In the genomic region with DNA sequence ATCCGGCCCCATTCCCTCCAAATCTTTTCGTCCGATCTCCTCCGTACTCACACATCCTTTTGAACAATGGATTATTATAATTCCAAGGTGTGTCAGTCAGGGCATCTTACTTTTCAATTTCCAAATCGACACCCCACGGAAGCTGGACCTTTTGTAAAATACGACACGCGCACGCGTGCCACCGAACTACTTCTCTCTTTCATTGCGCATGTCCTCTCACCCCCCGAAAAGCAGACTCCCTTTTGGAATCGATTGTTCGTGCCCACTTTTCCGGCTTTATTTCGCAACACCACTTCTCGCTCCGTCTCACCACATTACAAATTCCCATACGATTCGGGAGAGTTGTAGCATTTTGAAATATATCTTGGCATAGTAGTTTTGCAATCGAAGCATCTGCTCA, we compare ENCODE assay signal across 4 worm cellular contexts.
A peak's percentile ranks its signal among the peaks of the same experiment; 100 is the strongest.
TF ChIP-seq lines count a peak whose summit lies in the region.

No protein-coding gene starts in this region.

TF ChIP-seq in whole organism, L1 larva, 84 proteins besides CTCF, POLR2A, EP300 and RAD21 (continued from another document):
- no peak for TF ChIP-seq lir-3 (tag; optimal IDR thresholded peaks at IDR 0.05; lab: Kevin White, UChicago; ENCODE audit: poor library complexity)
- TF ChIP-seq elt-2 (tag; optimal IDR thresholded peaks at IDR 0.05; lab: Kevin White, UChicago) = no peak
- no peak for TF ChIP-seq unc-30 (tag; optimal IDR thresholded peaks at IDR 0.05; lab: Kevin White, UChicago)
- peak; percentile 23 for TF ChIP-seq unc-86 (tag; optimal IDR thresholded peaks at IDR 0.05; lab: Kevin White, UChicago)
- TF ChIP-seq nhr-47 (tag; optimal IDR thresholded peaks at IDR 0.05; lab: Kevin White, UChicago) = peak; percentile 8
- TF ChIP-seq skn-1 (tag; optimal IDR thresholded peaks at IDR 0.05; lab: Kevin White, UChicago) = peak; percentile 41
- TF ChIP-seq fkh-10 (GFP tag; optimal IDR thresholded peaks at IDR 0.05; lab: Kevin White, UChicago) = no peak
- no peak for TF ChIP-seq ets-5 (GFP tag; IDR thresholded peaks at IDR 0.05; lab: Robert Waterston, UW)
- TF ChIP-seq sup-37 (GFP tag; optimal IDR thresholded peaks at IDR 0.05; lab: Kevin White, UChicago) = no peak
- TF ChIP-seq egl-27 (tag; optimal IDR thresholded peaks at IDR 0.05; lab: Kevin White, UChicago) = no peak
- TF ChIP-seq lsy-2 (tag; optimal IDR thresholded peaks at IDR 0.05; lab: Kevin White, UChicago) = peak in 1 of 2 experiments; percentile 60
- TF ChIP-seq swsn-7 (tag; optimal IDR thresholded peaks at IDR 0.05; lab: Kevin White, UChicago) = no peak
- peak in 1 of 3 experiments; percentile 67 for TF ChIP-seq ceh-82 (tag; optimal IDR thresholded peaks at IDR 0.05; lab: Kevin White, UChicago)
- no peak for TF ChIP-seq F16B12.6 (tag; optimal IDR thresholded peaks at IDR 0.05; lab: Kevin White, UChicago)
- no peak for TF ChIP-seq isw-1 (GFP tag; IDR thresholded peaks at IDR 0.05; lab: Robert Waterston, UW)
- no peak for TF ChIP-seq tbx-2 (tag; optimal IDR thresholded peaks at IDR 0.05; lab: Kevin White, UChicago)
- TF ChIP-seq zag-1 (tag; optimal IDR thresholded peaks at IDR 0.05; lab: Kevin White, UChicago) = no peak
- TF ChIP-seq lin-39 (tag; optimal IDR thresholded peaks at IDR 0.05; lab: Kevin White, UChicago) = no peak
- TF ChIP-seq fkh-8 (tag; optimal IDR thresholded peaks at IDR 0.05; lab: Kevin White, UChicago) = peak; percentile 39
- TF ChIP-seq hpl-2 (GFP tag; optimal IDR thresholded peaks at IDR 0.05; lab: Kevin White, UChicago) = no peak
- no peak for TF ChIP-seq hlh-17 (GFP tag; optimal IDR thresholded peaks at IDR 0.05; lab: Kevin White, UChicago; ENCODE audit: borderline replicate concordance)
- TF ChIP-seq ztf-4 (tag; optimal IDR thresholded peaks at IDR 0.05; lab: Kevin White, UChicago) = no peak
- no peak for TF ChIP-seq grh-1 (GFP tag; IDR thresholded peaks at IDR 0.05; lab: Robert Waterston, UW)
- TF ChIP-seq mep-1 (tag; optimal IDR thresholded peaks at IDR 0.05; lab: Kevin White, UChicago) = peak; percentile 7
- no peak for TF ChIP-seq ceh-88 (GFP tag; IDR thresholded peaks at IDR 0.05; lab: Robert Waterston, UW)
- no peak for TF ChIP-seq ceh-90 (tag; optimal IDR thresholded peaks at IDR 0.05; lab: Kevin White, UChicago)
- TF ChIP-seq unc-62 (GFP tag; optimal IDR thresholded peaks at IDR 0.05; lab: Kevin White, UChicago) = no peak
- TF ChIP-seq ces-1 (GFP tag; optimal IDR thresholded peaks at IDR 0.05; lab: Kevin White, UChicago) = no peak
- no peak for TF ChIP-seq xbp-1 (tag; optimal IDR thresholded peaks at IDR 0.05; lab: Kevin White, UChicago)
- TF ChIP-seq elt-3 (tag; optimal IDR thresholded peaks at IDR 0.05; lab: Kevin White, UChicago) = no peak
- TF ChIP-seq nhr-19 (GFP tag; conservative IDR thresholded peaks at IDR 0.05; lab: Robert Waterston, UW) = no peak
- peak; percentile 68 for TF ChIP-seq zip-4 (GFP tag; optimal IDR thresholded peaks at IDR 0.05; lab: Kevin White, UChicago)
- no peak for TF ChIP-seq tlp-1 (tag; optimal IDR thresholded peaks at IDR 0.05; lab: Kevin White, UChicago)

TF ChIP-seq in whole organism, L2 larva, 48 proteins besides CTCF, POLR2A, EP300 and RAD21 (continued from another document):
- peak in 1 of 2 experiments; percentile 14 for TF ChIP-seq mdl-1 (tag; optimal IDR thresholded peaks at IDR 0.05; lab: Kevin White, UChicago)
- no peak for TF ChIP-seq crh-2 (tag; optimal IDR thresholded peaks at IDR 0.05; lab: Kevin White, UChicago)
- TF ChIP-seq unc-55 (GFP tag; optimal IDR thresholded peaks at IDR 0.05; lab: Kevin White, UChicago) = peak; percentile 84
- TF ChIP-seq snpc-4 (tag; optimal IDR thresholded peaks at IDR 0.05; lab: Kevin White, UChicago) = peak; percentile 1
- TF ChIP-seq sem-4 (tag; optimal IDR thresholded peaks at IDR 0.05; lab: Kevin White, UChicago) = peak; percentile 20
- TF ChIP-seq lsy-2 (tag; optimal IDR thresholded peaks at IDR 0.05; lab: Kevin White, UChicago) = peak; percentile 30 to 56
- TF ChIP-seq C34F6.9 (tag; optimal IDR thresholded peaks at IDR 0.05; lab: Kevin White, UChicago) = peak; percentile 61
- peak; percentile 23 for TF ChIP-seq sma-9 (GFP tag; optimal IDR thresholded peaks at IDR 0.05; lab: Kevin White, UChicago)
- no peak for TF ChIP-seq sma-9 (tag; optimal IDR thresholded peaks at IDR 0.05; lab: Kevin White, UChicago)
- no peak for TF ChIP-seq lin-39 (tag; optimal IDR thresholded peaks at IDR 0.05; lab: Kevin White, UChicago)
- peak; percentile 23 for TF ChIP-seq nhr-129 (tag; optimal IDR thresholded peaks at IDR 0.05; lab: Kevin White, UChicago)

TF ChIP-seq in whole organism, L3 larva, 47 proteins besides CTCF, POLR2A, EP300 and RAD21 (continued from another document):
- peak; percentile 21 for TF ChIP-seq egl-5 (tag; optimal IDR thresholded peaks at IDR 0.05; lab: Kevin White, UChicago)
- TF ChIP-seq hmg-11 (tag; optimal IDR thresholded peaks at IDR 0.05; lab: Kevin White, UChicago) = peak; percentile 21
- peak; percentile 21 for TF ChIP-seq fkh-10 (GFP tag; optimal IDR thresholded peaks at IDR 0.05; lab: Kevin White, UChicago)
- no peak for TF ChIP-seq zag-1 (tag; optimal IDR thresholded peaks at IDR 0.05; lab: Kevin White, UChicago)
- peak; percentile 48 for TF ChIP-seq nfya-1 (tag; optimal IDR thresholded peaks at IDR 0.05; lab: Kevin White, UChicago; ENCODE audit: insufficient read depth)
- TF ChIP-seq nhr-77 (tag; optimal IDR thresholded peaks at IDR 0.05; lab: Kevin White, UChicago) = no peak
TF ChIP-seq in whole organism, L3 larva: peak in this region for 6.

TF ChIP-seq in whole organism, L4 larva, 104 proteins besides CTCF, POLR2A, EP300 and RAD21 (continued from another document):
- TF ChIP-seq hmg-1.1 (GFP tag; IDR thresholded peaks at IDR 0.05; lab: Robert Waterston, UW) = peak; percentile 64
- no peak for TF ChIP-seq lim-7 (GFP tag; IDR thresholded peaks at IDR 0.05; lab: Robert Waterston, UW)
- TF ChIP-seq T26A8.4 (GFP tag; IDR thresholded peaks at IDR 0.05; lab: Robert Waterston, UW) = peak; percentile 56; the same call in 1 of the 2 replicates
- TF ChIP-seq unc-62 (GFP tag; optimal IDR thresholded peaks at IDR 0.05 in 1 of 2; lab: Kevin White, UChicago) = no peak
- TF ChIP-seq unc-62 (tag; optimal IDR thresholded peaks at IDR 0.05; lab: Kevin White, UChicago) = no peak
- peak; percentile 7 for TF ChIP-seq hlh-11 (tag; optimal IDR thresholded peaks at IDR 0.05; lab: Kevin White, UChicago)
- TF ChIP-seq mes-2 (tag; optimal IDR thresholded peaks at IDR 0.05; lab: Kevin White, UChicago; ENCODE audit: poor library complexity, severe bottlenecking) = peak; percentile 20
- TF ChIP-seq ctbp-1 (GFP tag; IDR thresholded peaks at IDR 0.05; lab: Robert Waterston, UW) = 0 out of 2 replicates have a peak, but pooled peaks have one; percentile 43
- TF ChIP-seq dmd-6 (GFP tag; IDR thresholded peaks at IDR 0.05; lab: Robert Waterston, UW) = 0 out of 2 replicates have a peak, but pooled peaks have one; percentile 8
- peak; percentile 16 for TF ChIP-seq F37D6.2 (tag; optimal IDR thresholded peaks at IDR 0.05; lab: Kevin White, UChicago)
- TF ChIP-seq php-3 (GFP tag; IDR thresholded peaks at IDR 0.05; lab: Robert Waterston, UW) = no peak
- peak; percentile 46 for TF ChIP-seq ceh-28 (tag; optimal IDR thresholded peaks at IDR 0.05; lab: Kevin White, UChicago)
